Fruit fly (Drosophila melanogaster) whole organism, embryonic: ENCODE results near the gene Pk34A.
A peak's percentile ranks its signal among the peaks of the same experiment; 100 is the strongest.

ENCODE experiments used
- Asciz ChIP-seq: fragments of 200-800 bp; sonication (Bioruptor generic); optimal IDR thresholded peaks from 2 replicates; lab custom pipeline; 2017; ENCODE audit warnings: missing biosample characterization, mild to moderate bottlenecking, missing genetic modification characterization, missing genetic modification reagents
- CG10462 ChIP-seq: fragments of 200-800 bp; sonication (Bioruptor generic); optimal IDR thresholded peaks from 2 replicates; lab custom pipeline; 2016; ENCODE audit warnings: missing biosample characterization, missing genetic modification characterization
- CG11247 ChIP-seq: fragments of 200-800 bp; sonication (Bioruptor generic); IDR thresholded peaks from 2 replicates; pipeline ENCODE4 v1.3.6; 2022; ENCODE audit warnings: missing biosample characterization, missing genetic modification characterization
- CG11696 ChIP-seq: fragments of 200-800 bp; sonication (Bioruptor generic); IDR thresholded peaks from 2 replicates; pipeline ENCODE4 v1.3.6; 2022; ENCODE audit warnings: missing biosample characterization, missing genetic modification characterization
- CG13123 ChIP-seq: fragments of 200-800 bp; sonication (Bioruptor generic); optimal IDR thresholded peaks from 2 replicates; lab custom pipeline; 2016; ENCODE audit warnings: missing biosample characterization, missing genetic modification characterization
- CG15269 ChIP-seq: fragments of 200-800 bp; sonication (Bioruptor generic); optimal IDR thresholded peaks from 2 replicates; lab custom pipeline; 2018; ENCODE audit warnings: missing biosample characterization, mild to moderate bottlenecking, missing genetic modification characterization, moderate library complexity
- CG15601 ChIP-seq: fragments of 200-800 bp; sonication (Bioruptor generic); optimal IDR thresholded peaks from 3 replicates; lab custom pipeline; 2019; ENCODE audit warnings: missing biosample characterization, mild to moderate bottlenecking, missing genetic modification characterization, moderate library complexity
- CG16813 ChIP-seq: fragments of 200-800 bp; sonication (Bioruptor generic); IDR thresholded peaks from 3 replicates; pipeline ENCODE4 v1.3.6; 2022; ENCODE audit warnings: missing biosample characterization, missing genetic modification characterization; ENCODE audit not compliant: partially characterized antibody
- CG16815 ChIP-seq: fragments of 200-800 bp; sonication (Bioruptor generic); optimal IDR thresholded peaks from 3 replicates; lab custom pipeline; 2017; ENCODE audit warnings: missing biosample characterization, mild to moderate bottlenecking, missing genetic modification characterization
- CG17359 ChIP-seq: fragments of 200-800 bp; sonication (Bioruptor generic); optimal IDR thresholded peaks from 3 replicates; lab custom pipeline; 2018; ENCODE audit warnings: missing biosample characterization, mild to moderate bottlenecking, missing genetic modification characterization, moderate library complexity
- CG17912 ChIP-seq: fragments of 200-800 bp; sonication (Bioruptor generic); optimal IDR thresholded peaks from 2 replicates; lab custom pipeline; 2018; ENCODE audit warnings: missing biosample characterization, mild to moderate bottlenecking, missing genetic modification characterization
- CG18476 ChIP-seq: fragments of 200-800 bp; sonication (Bioruptor generic); optimal IDR thresholded peaks from 2 replicates; lab custom pipeline; 2016; ENCODE audit warnings: missing biosample characterization, mild to moderate bottlenecking, missing genetic modification characterization
- CG18599 ChIP-seq: fragments of 200-800 bp; sonication (Bioruptor generic); optimal IDR thresholded peaks from 3 replicates; lab custom pipeline; 2017; ENCODE audit warnings: missing biosample characterization, missing genetic modification characterization, mild to moderate bottlenecking, moderate library complexity, missing genetic modification reagents
- CG32532 ChIP-seq: fragments of 200-800 bp; sonication (Bioruptor generic); IDR thresholded peaks from 2 replicates; pipeline ENCODE4 v1.3.6; 2022; ENCODE audit warnings: missing biosample characterization, missing genetic modification characterization
- CG3847 ChIP-seq: fragments of 200-800 bp; sonication (Bioruptor generic); IDR thresholded peaks from 2 replicates; pipeline ENCODE4 v1.3.6; 2022; ENCODE audit warnings: missing biosample characterization, missing genetic modification characterization
- CG3995 ChIP-seq: fragments of 200-800 bp; sonication (Bioruptor generic); optimal IDR thresholded peaks from 3 replicates; lab custom pipeline; 2016; ENCODE audit warnings: missing biosample characterization, missing genetic modification characterization
- CG4282 ChIP-seq: fragments of 200-800 bp; sonication (Bioruptor generic); optimal IDR thresholded peaks from 2 replicates; lab custom pipeline; 2016; ENCODE audit warnings: missing biosample characterization, missing genetic modification characterization
- CG4424 ChIP-seq: fragments of 200-800 bp; sonication (Bioruptor generic); optimal IDR thresholded peaks from 3 replicates; lab custom pipeline; 2016; ENCODE audit warnings: missing biosample characterization, missing genetic modification characterization
- CG4617 ChIP-seq: fragments of 200-800 bp; sonication (Bioruptor generic); optimal IDR thresholded peaks from 3 replicates; lab custom pipeline; 2016; ENCODE audit warnings: missing biosample characterization, missing genetic modification characterization, borderline replicate concordance
- Camta ChIP-seq: fragments of 200-800 bp; sonication (Bioruptor generic); optimal IDR thresholded peaks from 2 replicates; lab custom pipeline; 2016; ENCODE audit warnings: missing biosample characterization, missing genetic modification characterization
- Dip2 ChIP-seq: fragments of 200-800 bp; sonication (Bioruptor generic); IDR thresholded peaks from 2 replicates; pipeline ENCODE4 v1.3.6; 2022; ENCODE audit warnings: missing biosample characterization, missing genetic modification characterization
- Dip3 ChIP-seq: fragments of 200-800 bp; sonication (Bioruptor generic); optimal IDR thresholded peaks from 3 replicates; lab custom pipeline; 2016; ENCODE audit warnings: missing biosample characterization, missing genetic modification characterization
- Drgx ChIP-seq: fragments of 200-800 bp; sonication (Bioruptor generic); IDR thresholded peaks from 2 replicates; pipeline ENCODE4 v1.3.6; 2022; ENCODE audit warnings: missing biosample characterization, missing genetic modification characterization
- HHEX ChIP-seq: fragments of 200-800 bp; sonication (Bioruptor generic); optimal IDR thresholded peaks from 3 replicates; lab custom pipeline; 2017; ENCODE audit warnings: missing biosample characterization, mild to moderate bottlenecking, missing genetic modification characterization, missing genetic modification reagents
- HLH54F ChIP-seq: fragments of 200-800 bp; sonication (Bioruptor generic); optimal IDR thresholded peaks from 3 replicates; lab custom pipeline; 2016; ENCODE audit warnings: missing biosample characterization, missing genetic modification characterization
- Hr3 ChIP-seq: fragments of 200-800 bp; sonication (Bioruptor generic); optimal IDR thresholded peaks from 3 replicates; lab custom pipeline; 2016; ENCODE audit warnings: missing biosample characterization, missing genetic modification characterization
- Hr78 ChIP-seq, 2 experiments: fragments of 200-800 bp in 1 of 2; fragments of >200 bp in 1 of 2; sonication (Bioruptor generic) in 1 of 2; optimal IDR thresholded peaks; 2 replicates each; lab custom pipeline; 2017 to 2019; ENCODE audit warnings: missing biosample characterization in 2 of 2, missing genetic modification characterization in 2 of 2, mild to moderate bottlenecking in 1 of 2, moderate library complexity in 1 of 2
- Kr ChIP-seq: fragments of 200-800 bp; sonication (Bioruptor generic); optimal IDR thresholded peaks from 2 replicates; lab custom pipeline; 2017; ENCODE audit warnings: missing biosample characterization, mild to moderate bottlenecking, missing genetic modification characterization
- Lpt ChIP-seq: fragments of >200 bp; optimal IDR thresholded peaks from 2 replicates; lab custom pipeline; 2018; ENCODE audit warnings: missing biosample characterization, missing genetic modification characterization
- Max ChIP-seq: fragments of 200-800 bp; sonication (Bioruptor generic); optimal IDR thresholded peaks from 2 replicates; lab custom pipeline; 2016; ENCODE audit warnings: missing biosample characterization, mild to moderate bottlenecking, missing genetic modification characterization
- Mes4 ChIP-seq: fragments of 200-800 bp; sonication (Bioruptor generic); optimal IDR thresholded peaks from 2 replicates; lab custom pipeline; 2016; ENCODE audit warnings: missing biosample characterization, missing genetic modification characterization
- Spps ChIP-seq: fragments of 200-800 bp; sonication (Bioruptor generic); optimal IDR thresholded peaks from 2 replicates; lab custom pipeline; 2018; ENCODE audit warnings: missing biosample characterization, mild to moderate bottlenecking, missing genetic modification characterization
- abd-A ChIP-seq: fragments of 200-800 bp; sonication (Bioruptor generic); optimal IDR thresholded peaks from 3 replicates; lab custom pipeline; 2019; ENCODE audit warnings: missing biosample characterization, mild to moderate bottlenecking, missing genetic modification characterization, moderate library complexity
- bab2 ChIP-seq: fragments of 200-800 bp; sonication (Bioruptor generic); optimal IDR thresholded peaks from 2 replicates; lab custom pipeline; 2016; ENCODE audit warnings: missing biosample characterization, missing genetic modification characterization
- cad ChIP-seq: fragments of >200 bp; optimal IDR thresholded peaks from 2 replicates; lab custom pipeline; 2017; ENCODE audit warnings: missing biosample characterization, missing genetic modification characterization
- chif ChIP-seq, 2 experiments: fragments of 200-800 bp; sonication (Bioruptor generic); optimal IDR thresholded peaks; 3 replicates each; lab custom pipeline; 2016; ENCODE audit warnings: missing biosample characterization in 2 of 2, missing genetic modification characterization in 2 of 2
- dmrt11E ChIP-seq: fragments of 200-800 bp; sonication (Bioruptor generic); optimal IDR thresholded peaks from 3 replicates; lab custom pipeline; 2018; ENCODE audit warnings: missing biosample characterization, mild to moderate bottlenecking, missing genetic modification characterization, moderate library complexity
- ems ChIP-seq: fragments of 200-800 bp; sonication (Bioruptor generic); optimal IDR thresholded peaks from 3 replicates; lab custom pipeline; 2016; ENCODE audit warnings: missing biosample characterization, missing genetic modification characterization
- ewg ChIP-seq: fragments of 200-800 bp; sonication (Bioruptor generic); optimal IDR thresholded peaks from 3 replicates; lab custom pipeline; 2017; ENCODE audit warnings: mild to moderate bottlenecking, missing biosample characterization, missing genetic modification reagents, missing genetic modification characterization
- gce ChIP-seq: fragments of 200-800 bp; sonication (Bioruptor generic); IDR thresholded peaks from 3 replicates; pipeline ENCODE4 v1.3.6; 2022; ENCODE audit warnings: missing biosample characterization, missing genetic modification characterization
- gem ChIP-seq: fragments of 200-800 bp; sonication (Bioruptor generic); optimal IDR thresholded peaks from 2 replicates; lab custom pipeline; 2019; ENCODE audit warnings: missing biosample characterization, mild to moderate bottlenecking, missing genetic modification characterization, moderate library complexity
- lov ChIP-seq, 2 experiments: fragments of 200-800 bp in 1 of 2; fragments of >200 bp in 1 of 2; sonication (Bioruptor generic) in 1 of 2; IDR thresholded peaks in 1 of 2; optimal IDR thresholded peaks in 1 of 2; 2 replicates in 1 of 2; 3 replicates in 1 of 2; pipeline versions ENCODE4 v1.3.6 to Lab custom; 2017 to 2022; ENCODE audit warnings: missing biosample characterization in 1 of 2, missing genetic modification characterization in 1 of 2
- nerfin-2 ChIP-seq: fragments of 200-800 bp; sonication (Bioruptor generic); IDR thresholded peaks from 2 replicates; pipeline ENCODE4 v1.3.6; 2022; ENCODE audit warnings: missing biosample characterization, missing genetic modification characterization; ENCODE audit not compliant: partially characterized antibody
- p53 ChIP-seq: fragments of 200-800 bp; sonication (Bioruptor generic); optimal IDR thresholded peaks from 2 replicates; lab custom pipeline; 2016; ENCODE audit warnings: missing biosample characterization, missing genetic modification characterization
- phol ChIP-seq: fragments of 200-800 bp; sonication (Bioruptor generic); optimal IDR thresholded peaks from 3 replicates; lab custom pipeline; 2018; ENCODE audit warnings: missing biosample characterization, mild to moderate bottlenecking, missing genetic modification characterization, moderate library complexity
- sens ChIP-seq: fragments of 200-800 bp; sonication (Bioruptor generic); peaks from one replicate; lab custom pipeline; 2016; ENCODE audit warnings: missing biosample characterization, missing genetic modification characterization
- tna ChIP-seq: fragments of 200-800 bp; sonication (Bioruptor generic); IDR thresholded peaks from 2 replicates; pipeline ENCODE4 v1.3.6; 2022; ENCODE audit warnings: missing biosample characterization, missing genetic modification characterization; ENCODE audit not compliant: partially characterized antibody
- trem ChIP-seq: fragments of 200-800 bp; optimal IDR thresholded peaks from 3 replicates; lab custom pipeline; 2019; ENCODE audit warnings: missing biosample characterization, mild to moderate bottlenecking, missing genetic modification characterization, moderate library complexity
- wek ChIP-seq: fragments of 200-800 bp; sonication (Bioruptor generic); optimal IDR thresholded peaks from 3 replicates; lab custom pipeline; 2018; ENCODE audit warnings: missing biosample characterization, mild to moderate bottlenecking, missing genetic modification characterization, moderate library complexity

The Pk34A gene

DNA sequence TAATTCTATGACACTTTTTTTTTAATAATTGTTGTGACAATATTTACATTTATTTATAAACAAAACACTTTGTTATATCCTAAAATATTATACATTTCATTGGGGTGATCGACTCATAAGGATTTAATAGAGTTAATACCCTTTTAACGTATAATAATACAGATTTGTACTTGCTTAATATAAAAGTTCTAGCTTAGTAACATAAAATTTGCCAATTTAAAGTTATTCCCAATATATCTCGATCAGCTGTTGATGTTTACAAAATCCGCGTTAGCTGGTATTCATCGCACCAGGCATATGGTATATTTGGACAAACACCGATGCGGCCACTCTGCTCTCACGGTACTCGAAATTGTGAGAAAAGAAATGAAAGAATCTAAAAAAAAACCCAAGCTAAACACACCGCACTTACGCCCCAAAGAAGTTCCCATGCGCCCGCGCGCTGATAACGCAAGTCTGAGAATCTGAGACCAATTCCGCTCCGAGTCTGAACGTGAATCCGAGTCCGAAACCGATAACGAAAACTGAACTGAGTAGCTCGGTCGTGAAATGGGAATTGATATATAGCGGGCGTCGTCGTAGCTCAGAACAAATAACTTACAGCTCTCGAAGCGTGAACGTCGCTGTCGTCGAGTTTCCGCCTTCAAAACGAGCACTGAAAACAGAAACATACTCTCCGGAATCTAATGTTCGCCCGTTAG, 45.0 kb downstream of the Pk34A start, which contains the start of gene Pect (continued):
- TF ChIP-seq CG15269 (no peak), bab2 (GFP tag; lab: Kevin White, UChicago) (no peak), ems (no peak), CG4424 (no peak), Max (GFP tag; lab: Kevin White, UChicago) (no peak), gce (no peak), gem (tag; lab: Kevin White, UChicago) (no peak), lov (optimal IDR thresholded peaks at IDR 0.05; lab: Kevin White, UChicago) (no peak), lov (GFP tag; IDR thresholded peaks at IDR 0.05; lab: Robert Waterston, UW) (peak; percentile 29; the same call in 1 of the 3 replicates), CG3995 (no peak), Camta (no peak), Hr78 (GFP tag; optimal IDR thresholded peaks at IDR 0.05; lab: Kevin White, UChicago) (no peak), wek (GFP tag; lab: Kevin White, UChicago) (peak; percentile 5), CG10462 (no peak), phol (peak; percentile 63), Mes4 (GFP tag; lab: Kevin White, UChicago) (no peak), CG17912 (GFP tag; lab: Kevin White, UChicago) (no peak), Dip2 (GFP tag; lab: Robert Waterston, UW) (no peak), CG4282 (GFP tag; lab: Kevin White, UChicago) (no peak), HHEX (no peak), CG16815 (GFP tag; lab: Kevin White, UChicago) (no peak), CG18476 (peak; percentile 19), CG4617 (GFP tag; lab: Kevin White, UChicago) (no peak), CG15601 (tag; lab: Kevin White, UChicago) (no peak), tna (GFP tag; lab: Robert Waterston, UW) (no peak; the same call in 1 of the 2 replicates), Spps (tag; lab: Kevin White, UChicago) (no peak), CG11696 (GFP tag; lab: Robert Waterston, UW) (no peak), Hr3 (GFP tag; lab: Kevin White, UChicago) (peak; percentile 37), CG11247 (GFP tag; lab: Robert Waterston, UW) (no peak), abd-A (no peak), CG16813 (GFP tag; lab: Robert Waterston, UW) (peak; percentile 53), HLH54F (no peak), Asciz (no peak), CG13123 (GFP tag; lab: Kevin White, UChicago) (no peak), ewg (GFP tag; lab: Kevin White, UChicago) (peak; percentile 98), p53 (GFP tag; lab: Kevin White, UChicago) (no peak), CG32532 (GFP tag; lab: Robert Waterston, UW) (peak; percentile 60; the same call in 1 of the 2 replicates), Kr (GFP tag; lab: Kevin White, UChicago) (no peak), Drgx (0 out of 2 replicates have a peak, but pooled peaks have one; percentile 9), Lpt (GFP tag; lab: Kevin White, UChicago) (no peak), CG17359 (tag; lab: Kevin White, UChicago) (no peak), chif (GFP tag; optimal IDR thresholded peaks at IDR 0.05; lab: Kevin White, UChicago) (no peak), dmrt11E (peak; percentile 37), nerfin-2 (no peak; the same call in 1 of the 2 replicates), Dip3 (GFP tag; lab: Kevin White, UChicago) (no peak), sens (GFP tag; lab: Kevin White, UChicago) (peak; percentile 6), CG3847 (0 out of 2 replicates have a peak, but pooled peaks have one; percentile 28), CG18599 (GFP tag; lab: Kevin White, UChicago) (no peak), cad (no peak), trem (tag; lab: Kevin White, UChicago) (peak; percentile 25)
